Fruit fly (Drosophila melanogaster) whole organism, wandering third instar larva: ENCODE results near the gene loaf.

ENCODE experiments used
- Abd-B ChIP-seq: fragments of >200 bp; optimal IDR thresholded peaks from 2 replicates; lab custom pipeline; 2017; ENCODE audit warnings: missing biosample characterization, missing genetic modification characterization
- CG32264 ChIP-seq: fragments of 200-800 bp; sonication (Bioruptor generic); optimal IDR thresholded peaks from 2 replicates; lab custom pipeline; 2016; ENCODE audit warnings: missing biosample characterization, missing genetic modification characterization
- CG9705 ChIP-seq: fragments of 200-800 bp; sonication (Bioruptor generic); optimal IDR thresholded peaks from 2 replicates; lab custom pipeline; 2018; ENCODE audit warnings: missing biosample characterization, mild to moderate bottlenecking, missing genetic modification characterization
- CrebA ChIP-seq: fragments of 200-800 bp; sonication (Bioruptor generic); optimal IDR thresholded peaks from 2 replicates; lab custom pipeline; 2016; ENCODE audit warnings: missing biosample characterization, mild to moderate bottlenecking, missing genetic modification characterization, borderline replicate concordance
- Dfd ChIP-seq: fragments of >200 bp; optimal IDR thresholded peaks from 2 replicates; lab custom pipeline; 2017; ENCODE audit warnings: missing biosample characterization, missing genetic modification characterization
- Dif ChIP-seq: fragments of 200-275, 200-300 bp; sonication (Bioruptor generic); optimal IDR thresholded peaks from 2 replicates; lab custom pipeline; 2018; ENCODE audit warnings: missing biosample characterization, missing genetic modification characterization; ENCODE audit not compliant: partially characterized antibody
- GATAd ChIP-seq: sonication (Bioruptor generic); optimal IDR thresholded peaks from 2 replicates; lab custom pipeline; 2016; ENCODE audit warnings: missing biosample characterization, missing genetic modification characterization
- HLH106 ChIP-seq: fragments of 200-800 bp; optimal IDR thresholded peaks from 3 replicates; lab custom pipeline; 2019; ENCODE audit warnings: missing biosample characterization, mild to moderate bottlenecking, missing genetic modification characterization, moderate library complexity
- Hnf4 ChIP-seq: fragments of 200-800 bp; sonication (Bioruptor generic); optimal IDR thresholded peaks from 2 replicates; lab custom pipeline; 2016; ENCODE audit warnings: missing biosample characterization, mild to moderate bottlenecking, missing genetic modification characterization
- Hr78 ChIP-seq: fragments of >200 bp; optimal IDR thresholded peaks from 2 replicates; lab custom pipeline; 2017; ENCODE audit warnings: missing biosample characterization, missing genetic modification characterization
- Hr83 ChIP-seq: fragments of 200-300 bp; sonication (Bioruptor generic); optimal IDR thresholded peaks from 2 replicates; lab custom pipeline; 2016; ENCODE audit warnings: missing biosample characterization, mild to moderate bottlenecking, missing genetic modification characterization, moderate library complexity; ENCODE audit not compliant: poor library complexity, severe bottlenecking
- Jra ChIP-seq: sonication (Bioruptor generic); optimal IDR thresholded peaks from 2 replicates; lab custom pipeline; 2016; ENCODE audit warnings: missing biosample characterization, missing genetic modification characterization
- Mio ChIP-seq: sonication (Bioruptor generic); optimal IDR thresholded peaks from 2 replicates; lab custom pipeline; 2016; ENCODE audit warnings: missing biosample characterization, missing genetic modification characterization
- Myc ChIP-seq: fragments of >200 bp; optimal IDR thresholded peaks from 2 replicates; lab custom pipeline; 2017
- N ChIP-seq: fragments of >200 bp; optimal IDR thresholded peaks from 2 replicates; lab custom pipeline; 2018; ENCODE audit warnings: missing biosample characterization, missing external identifiers, missing genetic modification characterization
- OdsH ChIP-seq: fragments of 200-800 bp; sonication (Bioruptor generic); optimal IDR thresholded peaks from 2 replicates; lab custom pipeline; 2016; ENCODE audit warnings: missing biosample characterization, mild to moderate bottlenecking, missing genetic modification characterization
- Rel ChIP-seq, 2 experiments: fragments of 200-800 bp; sonication (Bioruptor generic) in 1 of 2; optimal IDR thresholded peaks; 2 replicates in 1 of 2; 3 replicates in 1 of 2; lab custom pipeline; 2016 to 2019; ENCODE audit warnings: mild to moderate bottlenecking in 2 of 2, missing biosample characterization in 2 of 2, missing genetic modification characterization in 2 of 2, moderate library complexity in 1 of 2
- Sp1 ChIP-seq: fragments of 200-800 bp; sonication (Bioruptor generic); optimal IDR thresholded peaks from 3 replicates; lab custom pipeline; 2019; ENCODE audit warnings: missing biosample characterization, mild to moderate bottlenecking, missing genetic modification characterization, moderate library complexity
- Vsx2 ChIP-seq: fragments of 200-300, 225-300 bp; sonication (Bioruptor generic); optimal IDR thresholded peaks from 2 replicates; lab custom pipeline; 2018; ENCODE audit warnings: missing biosample characterization, missing genetic modification characterization; ENCODE audit not compliant: partially characterized antibody
- br ChIP-seq: fragments of 200-800 bp; sonication (Bioruptor generic); optimal IDR thresholded peaks from 2 replicates; lab custom pipeline; 2016; ENCODE audit warnings: missing biosample characterization, missing genetic modification characterization
- brk ChIP-seq: fragments of 200-800 bp; sonication (Bioruptor generic); optimal IDR thresholded peaks from 2 replicates; lab custom pipeline; 2016; ENCODE audit warnings: missing biosample characterization, mild to moderate bottlenecking, missing genetic modification characterization
- dl ChIP-seq, 2 experiments: fragments of 175-275, 200-275 bp in 1 of 2; fragments of 200-275 bp in 1 of 2; sonication (Bioruptor generic); optimal IDR thresholded peaks; lab custom pipeline; 2018; ENCODE audit warnings: mild to moderate bottlenecking in 2 of 2, missing biosample characterization in 2 of 2, missing genetic modification characterization in 2 of 2, moderate library complexity in 2 of 2; ENCODE audit not compliant: partially characterized antibody in 2 of 2, insufficient read depth in 1 of 2
- dmrt93B ChIP-seq: fragments of 200-800 bp; sonication (Bioruptor generic); optimal IDR thresholded peaks from 2 replicates; lab custom pipeline; 2018; ENCODE audit warnings: missing biosample characterization, mild to moderate bottlenecking, missing genetic modification characterization
- dsf ChIP-seq: sonication (Bioruptor generic); optimal IDR thresholded peaks from 2 replicates; lab custom pipeline; 2016; ENCODE audit warnings: missing biosample characterization, missing genetic modification characterization, borderline replicate concordance
- ey ChIP-seq: fragments of 200-800 bp; sonication (Bioruptor generic); optimal IDR thresholded peaks from 2 replicates; lab custom pipeline; 2016; ENCODE audit warnings: missing biosample characterization, missing genetic modification characterization
- foxo ChIP-seq, 2 experiments: fragments of 200-800 bp; sonication (Bioruptor generic); optimal IDR thresholded peaks; 2 replicates in 1 of 2; 3 replicates in 1 of 2; lab custom pipeline; 2016 to 2017; ENCODE audit warnings: missing biosample characterization in 2 of 2, missing genetic modification characterization in 2 of 2
- fru ChIP-seq: fragments of 200-800 bp; sonication (Bioruptor generic); optimal IDR thresholded peaks from 3 replicates; lab custom pipeline; 2016; ENCODE audit warnings: missing biosample characterization, mild to moderate bottlenecking, missing genetic modification characterization
- h ChIP-seq: fragments of 200-800 bp; sonication (Bioruptor generic); optimal IDR thresholded peaks from 3 replicates; lab custom pipeline; 2016; ENCODE audit warnings: missing biosample characterization, mild to moderate bottlenecking, missing genetic modification characterization
- jim ChIP-seq: fragments of 175-275, 200-325 bp; sonication (Bioruptor generic); optimal IDR thresholded peaks from 2 replicates; lab custom pipeline; 2016; ENCODE audit warnings: missing biosample characterization, mild to moderate bottlenecking, missing genetic modification characterization
- lola ChIP-seq: fragments of >200 bp; optimal IDR thresholded peaks from 2 replicates; lab custom pipeline; 2017; ENCODE audit warnings: missing biosample characterization, missing genetic modification characterization
- pan ChIP-seq: fragments of >200 bp; optimal IDR thresholded peaks from 2 replicates; lab custom pipeline; 2017
- psq ChIP-seq: fragments of 200-800 bp; sonication (Bioruptor generic); optimal IDR thresholded peaks from 3 replicates; lab custom pipeline; 2017; ENCODE audit warnings: missing biosample characterization, mild to moderate bottlenecking, missing genetic modification characterization, moderate library complexity
- rgr ChIP-seq: fragments of 200-800 bp; sonication (Bioruptor generic); optimal IDR thresholded peaks from 3 replicates; lab custom pipeline; 2016; ENCODE audit warnings: missing biosample characterization, mild to moderate bottlenecking, missing genetic modification characterization
- sage ChIP-seq: fragments of 200-800 bp; sonication (Bioruptor generic); optimal IDR thresholded peaks from 2 replicates; lab custom pipeline; 2016; ENCODE audit warnings: missing biosample characterization, mild to moderate bottlenecking, missing genetic modification characterization
- sv ChIP-seq: fragments of 200-800 bp; sonication (Bioruptor generic); optimal IDR thresholded peaks from 3 replicates; lab custom pipeline; 2016; ENCODE audit warnings: missing biosample characterization, missing genetic modification characterization
- tai ChIP-seq: sonication (Bioruptor generic); optimal IDR thresholded peaks from 2 replicates; lab custom pipeline; 2016; ENCODE audit warnings: missing biosample characterization, missing genetic modification characterization
- usp ChIP-seq: fragments of >200 bp; optimal IDR thresholded peaks from 2 replicates; lab custom pipeline; 2017; ENCODE audit warnings: missing biosample characterization, missing genetic modification characterization
- woc ChIP-seq: sonication (Bioruptor generic); optimal IDR thresholded peaks from 2 replicates; lab custom pipeline; 2016; ENCODE audit warnings: missing biosample characterization, mild to moderate bottlenecking, missing genetic modification characterization

The loaf gene

DNA sequence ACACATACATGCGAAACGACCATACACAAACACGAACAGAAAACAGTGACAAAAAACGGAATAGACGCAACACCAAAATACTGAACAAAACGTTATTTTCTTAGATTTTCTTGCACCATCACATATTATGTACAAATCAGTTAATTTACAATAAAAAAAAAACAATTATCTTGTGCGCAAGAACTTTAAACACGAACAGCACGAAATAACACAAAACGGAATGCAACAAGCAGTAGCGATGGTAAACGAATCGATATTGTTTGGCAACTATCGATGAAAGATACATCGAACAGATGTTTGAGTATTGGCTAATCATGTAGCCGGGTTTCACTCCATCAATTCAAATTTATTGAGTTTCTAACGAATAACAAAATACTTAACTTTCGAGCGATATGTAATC is 23.8 kb upstream of the loaf start, which contains the start of gene Pi3K68D:
TSS of gene Pi3K68D (minus strand) at position 241 of the 400 bp plus-strand sequence.
- TF ChIP-seq usp (GFP tag; lab: Kevin White, UChicago) (no peak), GATAd (GFP tag; lab: Kevin White, UChicago) (no peak), HLH106 (tag; lab: Kevin White, UChicago) (no peak), ey (GFP tag; lab: Kevin White, UChicago) (peak; percentile 4), h (GFP tag; lab: Kevin White, UChicago) (no peak), CG9705 (GFP tag; lab: Kevin White, UChicago) (peak; percentile 23), Myc (lab: Kevin White, UChicago) (peak; percentile 14), foxo (GFP tag; optimal IDR thresholded peaks at IDR 0.05; lab: Kevin White, UChicago) (no peak), psq (peak; percentile 95), CG32264 (GFP tag; lab: Kevin White, UChicago) (peak; percentile 19), lola (GFP tag; lab: Kevin White, UChicago) (no peak), Hr83 (peak; percentile 28), br (no peak), Rel (GFP tag; optimal IDR thresholded peaks at IDR 0.05; lab: Kevin White, UChicago) (no peak), Rel (tag; optimal IDR thresholded peaks at IDR 0.05; lab: Kevin White, UChicago) (no peak), OdsH (peak; percentile 11), rgr (GFP tag; lab: Kevin White, UChicago) (no peak), dl (GFP tag; optimal IDR thresholded peaks at IDR 0.05; lab: Kevin White, UChicago; ENCODE audit: insufficient read depth in 1 of 2, partially characterized antibody in 2 of 2) (no peak), dmrt93B (no peak), sv (GFP tag; lab: Kevin White, UChicago) (no peak), Sp1 (GFP tag; lab: Kevin White, UChicago) (no peak), dsf (no peak), Dfd (GFP tag; lab: Kevin White, UChicago) (no peak), fru (no peak)

dm6 chr3L:11788936-11789352 is 23.0 kb upstream of the loaf start:
- TF ChIP-seq br (no peak), lola (GFP tag; lab: Kevin White, UChicago) (no peak), OdsH (no peak), ey (GFP tag; lab: Kevin White, UChicago) (no peak), CG32264 (GFP tag; lab: Kevin White, UChicago) (no peak), psq (peak; percentile 87), foxo (GFP tag; optimal IDR thresholded peaks at IDR 0.05; lab: Kevin White, UChicago) (peak in 1 of 2 experiments; percentile 12), CG9705 (GFP tag; lab: Kevin White, UChicago) (no peak), Vsx2 (GFP tag; lab: Kevin White, UChicago) (no peak), Jra (GFP tag; lab: Kevin White, UChicago) (no peak), Rel (GFP tag; optimal IDR thresholded peaks at IDR 0.05; lab: Kevin White, UChicago) (peak; percentile 10), Rel (tag; optimal IDR thresholded peaks at IDR 0.05; lab: Kevin White, UChicago) (peak; percentile 35), sage (GFP tag; lab: Kevin White, UChicago) (peak; percentile 42), N (no peak), woc (GFP tag; lab: Kevin White, UChicago) (no peak)

- no peak for TF ChIP-seq CrebA
- TF ChIP-seq Myc (lab: Kevin White, UChicago), result no peak
- no peak for TF ChIP-seq sage (GFP tag; lab: Kevin White, UChicago)
- TF ChIP-seq Dif (GFP tag; lab: Kevin White, UChicago), result no peak
- TF ChIP-seq Abd-B (GFP tag; lab: Kevin White, UChicago), result no peak
- no peak for TF ChIP-seq lola (GFP tag; lab: Kevin White, UChicago)
- peak; percentile 10 for TF ChIP-seq Rel (GFP tag; optimal IDR thresholded peaks at IDR 0.05; lab: Kevin White, UChicago)
- TF ChIP-seq Rel (tag; optimal IDR thresholded peaks at IDR 0.05; lab: Kevin White, UChicago), result peak; percentile 85
- no peak for TF ChIP-seq dmrt93B
- TF ChIP-seq Vsx2 (GFP tag; lab: Kevin White, UChicago), result no peak
- no peak for TF ChIP-seq HLH106 (tag; lab: Kevin White, UChicago)
- no peak for TF ChIP-seq usp (GFP tag; lab: Kevin White, UChicago)
- no peak for TF ChIP-seq Mio (GFP tag; lab: Kevin White, UChicago)
- no peak for TF ChIP-seq fru
- TF ChIP-seq tai (GFP tag; lab: Kevin White, UChicago), result no peak
- no peak for TF ChIP-seq pan (lab: Kevin White, UChicago)
- no peak for TF ChIP-seq dsf
- TF ChIP-seq brk (GFP tag; lab: Kevin White, UChicago), result no peak
- no peak for TF ChIP-seq dl (GFP tag; optimal IDR thresholded peaks at IDR 0.05; lab: Kevin White, UChicago; ENCODE audit: insufficient read depth in 1 of 2, partially characterized antibody in 2 of 2)
- TF ChIP-seq rgr (GFP tag; lab: Kevin White, UChicago), result peak; percentile 54
- TF ChIP-seq Hr78, result no peak
- no peak for TF ChIP-seq Dfd (GFP tag; lab: Kevin White, UChicago)
- TF ChIP-seq foxo (GFP tag; optimal IDR thresholded peaks at IDR 0.05; lab: Kevin White, UChicago), result peak in 1 of 2 experiments; percentile 8
- TF ChIP-seq Sp1 (GFP tag; lab: Kevin White, UChicago), result no peak
- TF ChIP-seq Hnf4 (GFP tag; lab: Kevin White, UChicago), result no peak
- TF ChIP-seq jim (GFP tag; lab: Kevin White, UChicago), result no peak
- no peak for TF ChIP-seq ey (GFP tag; lab: Kevin White, UChicago)
- no peak for TF ChIP-seq N
- no peak for TF ChIP-seq GATAd (GFP tag; lab: Kevin White, UChicago)
- TF ChIP-seq CG9705 (GFP tag; lab: Kevin White, UChicago), result no peak
- peak; percentile 40 for TF ChIP-seq h (GFP tag; lab: Kevin White, UChicago)
- TF ChIP-seq br, result peak; percentile 44
- TF ChIP-seq OdsH, result peak; percentile 25
- TF ChIP-seq psq, result peak; percentile 48
- no peak for TF ChIP-seq sv (GFP tag; lab: Kevin White, UChicago)
- TF ChIP-seq Hr83, result peak; percentile 62
- TF ChIP-seq, all 38 proteins: peak for 8
Measured at dm6 chr3L:11788195-11788594, 22.2 kb upstream of the loaf start.
